Fruit fly (Drosophila melanogaster) whole organism, wandering third instar larva: ENCODE measurements around the gene CG18563.

ENCODE experiments used
- Abd-B ChIP-seq: fragments of >200 bp; optimal IDR thresholded peaks from 2 replicates; lab custom pipeline; 2017; ENCODE audit warnings: missing biosample characterization, missing genetic modification characterization
- CG32264 ChIP-seq: fragments of 200-800 bp; sonication (Bioruptor generic); optimal IDR thresholded peaks from 2 replicates; lab custom pipeline; 2016; ENCODE audit warnings: missing biosample characterization, missing genetic modification characterization
- CG9705 ChIP-seq: fragments of 200-800 bp; sonication (Bioruptor generic); optimal IDR thresholded peaks from 2 replicates; lab custom pipeline; 2018; ENCODE audit warnings: missing biosample characterization, mild to moderate bottlenecking, missing genetic modification characterization
- CrebA ChIP-seq: fragments of 200-800 bp; sonication (Bioruptor generic); optimal IDR thresholded peaks from 2 replicates; lab custom pipeline; 2016; ENCODE audit warnings: missing biosample characterization, mild to moderate bottlenecking, missing genetic modification characterization, borderline replicate concordance
- Dfd ChIP-seq: fragments of >200 bp; optimal IDR thresholded peaks from 2 replicates; lab custom pipeline; 2017; ENCODE audit warnings: missing biosample characterization, missing genetic modification characterization
- Dif ChIP-seq: fragments of 200-275, 200-300 bp; sonication (Bioruptor generic); optimal IDR thresholded peaks from 2 replicates; lab custom pipeline; 2018; ENCODE audit warnings: missing biosample characterization, missing genetic modification characterization; ENCODE audit not compliant: partially characterized antibody
- GATAd ChIP-seq: sonication (Bioruptor generic); optimal IDR thresholded peaks from 2 replicates; lab custom pipeline; 2016; ENCODE audit warnings: missing biosample characterization, missing genetic modification characterization
- HLH106 ChIP-seq: fragments of 200-800 bp; optimal IDR thresholded peaks from 3 replicates; lab custom pipeline; 2019; ENCODE audit warnings: missing biosample characterization, mild to moderate bottlenecking, missing genetic modification characterization, moderate library complexity
- Hnf4 ChIP-seq: fragments of 200-800 bp; sonication (Bioruptor generic); optimal IDR thresholded peaks from 2 replicates; lab custom pipeline; 2016; ENCODE audit warnings: missing biosample characterization, mild to moderate bottlenecking, missing genetic modification characterization
- Hr78 ChIP-seq: fragments of >200 bp; optimal IDR thresholded peaks from 2 replicates; lab custom pipeline; 2017; ENCODE audit warnings: missing biosample characterization, missing genetic modification characterization
- Hr83 ChIP-seq: fragments of 200-300 bp; sonication (Bioruptor generic); optimal IDR thresholded peaks from 2 replicates; lab custom pipeline; 2016; ENCODE audit warnings: missing biosample characterization, mild to moderate bottlenecking, missing genetic modification characterization, moderate library complexity; ENCODE audit not compliant: poor library complexity, severe bottlenecking
- Jra ChIP-seq: sonication (Bioruptor generic); optimal IDR thresholded peaks from 2 replicates; lab custom pipeline; 2016; ENCODE audit warnings: missing biosample characterization, missing genetic modification characterization
- Mio ChIP-seq: sonication (Bioruptor generic); optimal IDR thresholded peaks from 2 replicates; lab custom pipeline; 2016; ENCODE audit warnings: missing biosample characterization, missing genetic modification characterization
- Myc ChIP-seq: fragments of >200 bp; optimal IDR thresholded peaks from 2 replicates; lab custom pipeline; 2017
- N ChIP-seq: fragments of >200 bp; optimal IDR thresholded peaks from 2 replicates; lab custom pipeline; 2018; ENCODE audit warnings: missing biosample characterization, missing external identifiers, missing genetic modification characterization
- OdsH ChIP-seq: fragments of 200-800 bp; sonication (Bioruptor generic); optimal IDR thresholded peaks from 2 replicates; lab custom pipeline; 2016; ENCODE audit warnings: missing biosample characterization, mild to moderate bottlenecking, missing genetic modification characterization
- Rel ChIP-seq, 2 experiments: fragments of 200-800 bp; sonication (Bioruptor generic) in 1 of 2; optimal IDR thresholded peaks; 2 replicates in 1 of 2; 3 replicates in 1 of 2; lab custom pipeline; 2016 to 2019; ENCODE audit warnings: mild to moderate bottlenecking in 2 of 2, missing biosample characterization in 2 of 2, missing genetic modification characterization in 2 of 2, moderate library complexity in 1 of 2
- Sp1 ChIP-seq: fragments of 200-800 bp; sonication (Bioruptor generic); optimal IDR thresholded peaks from 3 replicates; lab custom pipeline; 2019; ENCODE audit warnings: missing biosample characterization, mild to moderate bottlenecking, missing genetic modification characterization, moderate library complexity
- Vsx2 ChIP-seq: fragments of 200-300, 225-300 bp; sonication (Bioruptor generic); optimal IDR thresholded peaks from 2 replicates; lab custom pipeline; 2018; ENCODE audit warnings: missing biosample characterization, missing genetic modification characterization; ENCODE audit not compliant: partially characterized antibody
- br ChIP-seq: fragments of 200-800 bp; sonication (Bioruptor generic); optimal IDR thresholded peaks from 2 replicates; lab custom pipeline; 2016; ENCODE audit warnings: missing biosample characterization, missing genetic modification characterization
- brk ChIP-seq: fragments of 200-800 bp; sonication (Bioruptor generic); optimal IDR thresholded peaks from 2 replicates; lab custom pipeline; 2016; ENCODE audit warnings: missing biosample characterization, mild to moderate bottlenecking, missing genetic modification characterization
- dl ChIP-seq, 2 experiments: fragments of 175-275, 200-275 bp in 1 of 2; fragments of 200-275 bp in 1 of 2; sonication (Bioruptor generic); optimal IDR thresholded peaks; lab custom pipeline; 2018; ENCODE audit warnings: mild to moderate bottlenecking in 2 of 2, missing biosample characterization in 2 of 2, missing genetic modification characterization in 2 of 2, moderate library complexity in 2 of 2; ENCODE audit not compliant: partially characterized antibody in 2 of 2, insufficient read depth in 1 of 2
- dmrt93B ChIP-seq: fragments of 200-800 bp; sonication (Bioruptor generic); optimal IDR thresholded peaks from 2 replicates; lab custom pipeline; 2018; ENCODE audit warnings: missing biosample characterization, mild to moderate bottlenecking, missing genetic modification characterization
- dsf ChIP-seq: sonication (Bioruptor generic); optimal IDR thresholded peaks from 2 replicates; lab custom pipeline; 2016; ENCODE audit warnings: missing biosample characterization, missing genetic modification characterization, borderline replicate concordance
- ey ChIP-seq: fragments of 200-800 bp; sonication (Bioruptor generic); optimal IDR thresholded peaks from 2 replicates; lab custom pipeline; 2016; ENCODE audit warnings: missing biosample characterization, missing genetic modification characterization
- foxo ChIP-seq, 2 experiments: fragments of 200-800 bp; sonication (Bioruptor generic); optimal IDR thresholded peaks; 2 replicates in 1 of 2; 3 replicates in 1 of 2; lab custom pipeline; 2016 to 2017; ENCODE audit warnings: missing biosample characterization in 2 of 2, missing genetic modification characterization in 2 of 2
- fru ChIP-seq: fragments of 200-800 bp; sonication (Bioruptor generic); optimal IDR thresholded peaks from 3 replicates; lab custom pipeline; 2016; ENCODE audit warnings: missing biosample characterization, mild to moderate bottlenecking, missing genetic modification characterization
- h ChIP-seq: fragments of 200-800 bp; sonication (Bioruptor generic); optimal IDR thresholded peaks from 3 replicates; lab custom pipeline; 2016; ENCODE audit warnings: missing biosample characterization, mild to moderate bottlenecking, missing genetic modification characterization
- jim ChIP-seq: fragments of 175-275, 200-325 bp; sonication (Bioruptor generic); optimal IDR thresholded peaks from 2 replicates; lab custom pipeline; 2016; ENCODE audit warnings: missing biosample characterization, mild to moderate bottlenecking, missing genetic modification characterization
- lola ChIP-seq: fragments of >200 bp; optimal IDR thresholded peaks from 2 replicates; lab custom pipeline; 2017; ENCODE audit warnings: missing biosample characterization, missing genetic modification characterization
- pan ChIP-seq: fragments of >200 bp; optimal IDR thresholded peaks from 2 replicates; lab custom pipeline; 2017
- psq ChIP-seq: fragments of 200-800 bp; sonication (Bioruptor generic); optimal IDR thresholded peaks from 3 replicates; lab custom pipeline; 2017; ENCODE audit warnings: missing biosample characterization, mild to moderate bottlenecking, missing genetic modification characterization, moderate library complexity
- rgr ChIP-seq: fragments of 200-800 bp; sonication (Bioruptor generic); optimal IDR thresholded peaks from 3 replicates; lab custom pipeline; 2016; ENCODE audit warnings: missing biosample characterization, mild to moderate bottlenecking, missing genetic modification characterization
- sage ChIP-seq: fragments of 200-800 bp; sonication (Bioruptor generic); optimal IDR thresholded peaks from 2 replicates; lab custom pipeline; 2016; ENCODE audit warnings: missing biosample characterization, mild to moderate bottlenecking, missing genetic modification characterization
- sv ChIP-seq: fragments of 200-800 bp; sonication (Bioruptor generic); optimal IDR thresholded peaks from 3 replicates; lab custom pipeline; 2016; ENCODE audit warnings: missing biosample characterization, missing genetic modification characterization
- tai ChIP-seq: sonication (Bioruptor generic); optimal IDR thresholded peaks from 2 replicates; lab custom pipeline; 2016; ENCODE audit warnings: missing biosample characterization, missing genetic modification characterization
- usp ChIP-seq: fragments of >200 bp; optimal IDR thresholded peaks from 2 replicates; lab custom pipeline; 2017; ENCODE audit warnings: missing biosample characterization, missing genetic modification characterization
- woc ChIP-seq: sonication (Bioruptor generic); optimal IDR thresholded peaks from 2 replicates; lab custom pipeline; 2016; ENCODE audit warnings: missing biosample characterization, mild to moderate bottlenecking, missing genetic modification characterization

Gene CG18563

DNA sequence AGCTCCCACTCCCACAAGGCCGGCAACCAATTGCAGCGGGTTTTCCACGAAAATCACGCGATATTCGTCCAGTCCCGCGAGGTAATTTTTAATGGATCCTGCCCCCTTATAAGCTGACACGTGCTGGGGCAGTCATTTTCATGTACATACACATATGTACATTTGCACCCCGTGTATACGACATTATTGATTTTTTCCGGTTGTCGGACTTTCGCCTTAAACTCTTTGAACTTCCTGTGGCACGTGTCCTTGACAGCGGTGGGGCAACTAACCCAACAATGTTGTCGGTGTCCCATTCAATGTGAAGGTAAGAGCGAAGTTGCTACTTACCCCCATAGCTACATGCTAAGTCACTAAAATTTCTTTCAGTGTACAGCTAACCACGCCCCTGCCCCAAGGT is 5.8 kb downstream of the CG18563 start:
- TF ChIP-seq fru (GFP tag; lab: Kevin White, UChicago) (no peak), Hnf4 (GFP tag; lab: Kevin White, UChicago) (no peak), HLH106 (tag; lab: Kevin White, UChicago) (no peak), GATAd (GFP tag; lab: Kevin White, UChicago) (no peak), CG9705 (no peak), tai (no peak), N (GFP tag; lab: Kevin White, UChicago) (no peak)

DNA sequence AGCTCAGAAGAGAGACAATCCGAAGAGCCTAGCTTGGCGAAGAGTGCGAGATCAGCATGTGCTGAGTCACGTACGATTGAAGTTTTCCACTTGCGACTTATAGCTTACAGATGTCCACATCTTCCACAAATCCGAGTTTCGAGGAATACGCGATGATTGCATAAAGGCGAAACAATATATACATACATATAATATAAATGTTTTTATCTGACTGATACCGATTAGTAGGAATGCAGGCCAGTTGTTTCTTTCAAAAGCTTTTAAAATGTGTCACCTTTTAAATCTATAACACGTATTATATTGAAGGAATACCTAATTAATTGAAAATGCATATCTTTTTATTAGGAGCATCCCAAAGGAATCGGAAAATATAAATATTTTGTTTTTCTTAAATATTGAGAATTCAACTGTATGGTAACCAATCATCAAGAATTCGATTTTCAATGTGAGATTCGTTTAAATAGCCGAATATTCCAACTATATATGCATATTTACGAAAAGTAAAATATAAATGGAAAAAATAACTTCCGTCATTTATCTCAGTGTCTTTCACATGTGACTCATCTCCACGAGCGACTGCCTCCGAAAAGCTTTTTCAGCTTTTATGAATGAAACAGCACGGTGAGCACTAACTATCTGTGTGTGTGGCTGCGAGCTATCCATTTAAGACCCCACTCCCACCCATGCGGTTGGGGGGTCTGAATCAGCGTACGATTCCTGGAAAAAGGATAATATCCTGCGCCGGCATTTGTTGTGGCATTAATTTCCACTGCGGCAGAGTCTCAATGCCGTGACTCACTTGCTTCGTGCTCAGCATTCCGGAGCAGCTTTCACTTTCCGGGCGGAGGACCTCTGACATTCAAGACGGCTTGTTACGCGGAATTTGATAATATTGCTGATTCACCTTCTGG is 7.1 kb downstream of the CG18563 start:
- peak; percentile 47 for TF ChIP-seq woc (GFP tag; lab: Kevin White, UChicago)
- no peak for TF ChIP-seq GATAd (GFP tag; lab: Kevin White, UChicago)
- no peak for TF ChIP-seq usp (GFP tag; lab: Kevin White, UChicago)
- peak; percentile 75 for TF ChIP-seq Sp1
- no peak for TF ChIP-seq dsf (GFP tag; lab: Kevin White, UChicago)
- peak; percentile 43 for TF ChIP-seq CG9705
- TF ChIP-seq Dif (GFP tag; lab: Kevin White, UChicago) = peak; percentile 32
- TF ChIP-seq Abd-B = no peak
- TF ChIP-seq Hr83 (GFP tag; lab: Kevin White, UChicago) = no peak
- peak; percentile 71 for TF ChIP-seq Jra (GFP tag; lab: Kevin White, UChicago)
- TF ChIP-seq br (GFP tag; lab: Kevin White, UChicago) = peak; percentile 64
- TF ChIP-seq Dfd (GFP tag; lab: Kevin White, UChicago) = no peak
- TF ChIP-seq Mio = no peak
- TF ChIP-seq sv = peak; percentile 7
- TF ChIP-seq h (GFP tag; lab: Kevin White, UChicago) = peak; percentile 82
- peak; percentile 20 for TF ChIP-seq dmrt93B (GFP tag; lab: Kevin White, UChicago)
- peak; percentile 65 for TF ChIP-seq psq (GFP tag; lab: Kevin White, UChicago)
- peak; percentile 77 for TF ChIP-seq ey (GFP tag; lab: Kevin White, UChicago)
- peak; percentile 27 for TF ChIP-seq CG32264 (GFP tag; lab: Kevin White, UChicago)
- peak; percentile 78 for TF ChIP-seq OdsH (GFP tag; lab: Kevin White, UChicago)
- peak in 1 of 2 experiments; percentile 63 for TF ChIP-seq dl (GFP tag; optimal IDR thresholded peaks at IDR 0.05; lab: Kevin White, UChicago; ENCODE audit: insufficient read depth in 1 of 2, partially characterized antibody in 2 of 2)
- no peak for TF ChIP-seq Vsx2 (GFP tag; lab: Kevin White, UChicago)
- TF ChIP-seq Myc (lab: Kevin White, UChicago) = no peak
- TF ChIP-seq tai = peak; percentile 8
- no peak for TF ChIP-seq N (GFP tag; lab: Kevin White, UChicago)
- TF ChIP-seq lola (GFP tag; lab: Kevin White, UChicago) = no peak
- peak; percentile 3 for TF ChIP-seq brk (GFP tag; lab: Kevin White, UChicago)
- TF ChIP-seq Rel (GFP tag; optimal IDR thresholded peaks at IDR 0.05; lab: Kevin White, UChicago) = no peak
- no peak for TF ChIP-seq Rel (tag; optimal IDR thresholded peaks at IDR 0.05; lab: Kevin White, UChicago)
- no peak for TF ChIP-seq CrebA (GFP tag; lab: Kevin White, UChicago)
- peak; percentile 86 for TF ChIP-seq rgr (GFP tag; lab: Kevin White, UChicago)
- peak in 1 of 2 experiments; percentile 83 for TF ChIP-seq foxo (GFP tag; optimal IDR thresholded peaks at IDR 0.05; lab: Kevin White, UChicago)
- TF ChIP-seq sage = no peak
- TF ChIP-seq fru (GFP tag; lab: Kevin White, UChicago) = peak; percentile 79
- TF ChIP-seq jim (GFP tag; lab: Kevin White, UChicago) = no peak
- no peak for TF ChIP-seq pan
- TF ChIP-seq HLH106 (tag; lab: Kevin White, UChicago) = peak; percentile 72
- peak; percentile 73 for TF ChIP-seq Hnf4 (GFP tag; lab: Kevin White, UChicago)
- TF ChIP-seq Hr78 (GFP tag; lab: Kevin White, UChicago) = no peak
